Worm (Caenorhabditis elegans) whole organism, midembryonic: ENCODE results near the gene fbxa-128.

Experiments used
- cog-1 ChIP-seq: sonication (generic microtip); optimal IDR thresholded peaks from 2 replicates; lab custom pipeline; 2016; ENCODE audit warnings: missing genetic modification characterization, missing compliant biosample characterization
- flt-1 ChIP-seq: fragments of 200-800 bp; sonication (Bioruptor generic); IDR thresholded peaks from 2 replicates; pipeline ENCODE4 v1.3.6; 2022; ENCODE audit warnings: missing genetic modification characterization, missing compliant biosample characterization
- klf-2 ChIP-seq: fragments of 200-800 bp; sonication (Bioruptor generic); conservative IDR thresholded peaks from 2 replicates; pipeline ENCODE4 v1.3.6; 2022; ENCODE audit warnings: missing genetic modification reagents, missing genetic modification characterization, missing compliant biosample characterization
- med-1 ChIP-seq: sonication (generic microtip); optimal IDR thresholded peaks from 2 replicates; lab custom pipeline; 2017; ENCODE audit warnings: missing genetic modification characterization, mild to moderate bottlenecking, missing compliant biosample characterization, antibody characterized with exemption, missing genetic modification reagents; ENCODE audit not compliant: insufficient read depth
- ref-1 ChIP-seq: fragments of 200-800 bp; sonication (Bioruptor generic); conservative IDR thresholded peaks from 2 replicates; pipeline ENCODE4 v1.3.6; 2022; ENCODE audit warnings: missing genetic modification reagents, missing genetic modification characterization, missing compliant biosample characterization
- ztf-23 ChIP-seq: fragments of 200-800 bp; sonication (Bioruptor generic); IDR thresholded peaks from 2 replicates; pipeline ENCODE4 v1.3.6; 2022; ENCODE audit warnings: missing genetic modification reagents, missing genetic modification characterization, missing compliant biosample characterization
- ztf-29 ChIP-seq: fragments of 200-800 bp; sonication (Bioruptor generic); IDR thresholded peaks from 2 replicates; pipeline ENCODE4 v1.3.6; 2022; ENCODE audit warnings: missing genetic modification reagents, missing genetic modification characterization, missing compliant biosample characterization

- TF ChIP-seq cog-1 (tag; lab: Kevin White, UChicago) (no peak), ztf-23 (GFP tag; lab: Robert Waterston, UW) (peak; percentile 68), ztf-29 (GFP tag; lab: Robert Waterston, UW) (no peak), klf-2 (GFP tag; lab: Robert Waterston, UW) (peak; percentile 72; the same call in 1 of the 2 replicates), ref-1 (GFP tag; lab: Robert Waterston, UW) (no peak), flt-1 (GFP tag; lab: Robert Waterston, UW) (peak; percentile 65; the same call in 1 of the 2 replicates), med-1 (GFP tag; lab: Kevin White, UChicago) (no peak)
Observed at ce11 chrIII:11091651-11092278, 47.1 kb downstream of the fbxa-128 start.
